Fruit fly (Drosophila melanogaster) whole organism: ENCODE data around the gene Sr-CIII.

Source experiments
- CG8478 ChIP-seq: fragments of >200 bp; optimal IDR thresholded peaks from 2 replicates; lab custom pipeline; 2018; ENCODE audit warnings: inconsistent platforms
- pan ChIP-seq: fragments of >200 bp; optimal IDR thresholded peaks from 2 replicates; lab custom pipeline; 2017
- psq ChIP-seq: fragments of >200 bp; optimal IDR thresholded peaks from 2 replicates; lab custom pipeline; 2017

DNA sequence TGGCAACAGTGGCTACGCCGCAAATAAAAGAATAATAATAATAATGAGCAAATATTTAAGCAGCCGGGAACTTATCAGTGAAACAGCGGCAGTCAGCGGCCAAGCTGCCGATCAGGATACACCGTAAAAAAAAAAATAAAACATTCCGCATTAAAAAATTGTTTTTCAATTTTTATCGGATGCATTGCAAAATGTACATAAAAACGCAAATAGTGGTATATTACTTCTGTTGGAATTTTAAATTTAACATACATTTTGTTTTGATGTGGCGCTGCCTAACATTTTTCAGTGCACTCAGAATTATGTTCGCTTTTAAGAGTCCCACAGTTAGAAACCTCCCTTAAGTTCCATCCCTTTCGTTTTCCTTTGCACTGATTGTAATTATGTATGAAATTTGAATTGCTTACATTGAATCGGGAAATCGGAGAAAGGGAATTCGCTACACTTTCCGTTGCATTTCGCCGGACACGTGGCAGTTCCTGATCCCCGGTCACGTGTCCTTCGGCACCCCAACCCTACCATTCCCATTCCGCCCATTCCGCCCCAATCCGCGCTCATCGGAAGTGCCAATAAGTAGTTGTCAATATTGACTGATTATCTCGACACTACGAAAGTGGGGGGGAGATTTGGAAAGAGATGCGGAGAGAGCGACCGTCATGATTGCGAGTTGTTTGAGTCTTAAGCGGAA, 1.0 kb upstream of the Sr-CIII start:
- TF ChIP-seq psq (lab: Kevin White, UChicago) (no peak), CG8478 (no peak), pan (lab: Kevin White, UChicago) (no peak)
